Fruit fly (Drosophila melanogaster) whole organism, embryonic: ENCODE measurements around the gene bib.
A peak's percentile ranks its signal among the peaks of the same experiment; 100 is the strongest.

Experiments
- CG10267 ChIP-seq: fragments of 200-800 bp; sonication (Bioruptor generic); optimal IDR thresholded peaks from 2 replicates; lab custom pipeline; 2018; ENCODE audit warnings: missing biosample characterization, mild to moderate bottlenecking, missing genetic modification characterization, moderate library complexity
- CG11456 ChIP-seq: fragments of 200-800 bp; sonication (Bioruptor generic); IDR thresholded peaks from 3 replicates; pipeline ENCODE4 v1.3.6; 2022; ENCODE audit warnings: missing biosample characterization, missing genetic modification characterization
- CG13287 ChIP-seq: fragments of 200-800 bp; sonication (Bioruptor generic); IDR thresholded peaks from 2 replicates; pipeline ENCODE4 v1.3.6; 2022; ENCODE audit warnings: missing biosample characterization, missing genetic modification characterization; ENCODE audit not compliant: partially characterized antibody
- CG13894 ChIP-seq: fragments of 200-800 bp; sonication (Bioruptor generic); optimal IDR thresholded peaks from 3 replicates; lab custom pipeline; 2018; ENCODE audit warnings: missing biosample characterization, mild to moderate bottlenecking, missing genetic modification characterization, moderate library complexity
- CG14441 ChIP-seq: fragments of 200-800 bp; sonication (Bioruptor generic); IDR thresholded peaks from 2 replicates; pipeline ENCODE4 v1.3.6; 2022; ENCODE audit warnings: missing biosample characterization, missing genetic modification characterization
- CG15514 ChIP-seq: fragments of 200-800 bp; sonication (Bioruptor generic); optimal IDR thresholded peaks from 3 replicates; lab custom pipeline; 2017; ENCODE audit warnings: missing biosample characterization, missing genetic modification characterization, mild to moderate bottlenecking, moderate library complexity, missing genetic modification reagents
- CG17328 ChIP-seq: fragments of 200-800 bp; sonication (Bioruptor generic); IDR thresholded peaks from 2 replicates; pipeline ENCODE4 v1.3.6; 2022; ENCODE audit warnings: missing biosample characterization, missing genetic modification characterization
- CG17385 ChIP-seq: fragments of 200-800 bp; sonication (Bioruptor generic); optimal IDR thresholded peaks from 3 replicates; lab custom pipeline; 2018; ENCODE audit warnings: missing biosample characterization, mild to moderate bottlenecking, missing genetic modification characterization
- CG18011 ChIP-seq: fragments of 200-800 bp; sonication (Bioruptor generic); optimal IDR thresholded peaks from 2 replicates; lab custom pipeline; 2017; ENCODE audit warnings: missing biosample characterization, missing genetic modification characterization, mild to moderate bottlenecking, moderate library complexity, missing genotype
- CG3163 ChIP-seq: fragments of 200-800 bp; sonication (Bioruptor generic); optimal IDR thresholded peaks from 3 replicates; lab custom pipeline; 2016; ENCODE audit warnings: missing biosample characterization, missing genetic modification characterization
- CG34422 ChIP-seq: fragments of 200-800 bp; sonication (Bioruptor generic); IDR thresholded peaks from 3 replicates; pipeline ENCODE4 v1.3.6; 2022; ENCODE audit warnings: missing biosample characterization, missing genetic modification characterization
- CG3995 ChIP-seq: fragments of 200-800 bp; sonication (Bioruptor generic); optimal IDR thresholded peaks from 3 replicates; lab custom pipeline; 2016; ENCODE audit warnings: missing biosample characterization, missing genetic modification characterization
- CG4617 ChIP-seq: fragments of 200-800 bp; sonication (Bioruptor generic); optimal IDR thresholded peaks from 3 replicates; lab custom pipeline; 2016; ENCODE audit warnings: missing biosample characterization, missing genetic modification characterization, borderline replicate concordance
- CG9797 ChIP-seq: fragments of 200-800 bp; sonication (Bioruptor generic); optimal IDR thresholded peaks from 3 replicates; lab custom pipeline; 2018; ENCODE audit warnings: missing biosample characterization, mild to moderate bottlenecking, missing genetic modification characterization
- CG9932 ChIP-seq: fragments of 200-800 bp; sonication (Bioruptor generic); IDR thresholded peaks from 2 replicates; pipeline ENCODE4 v1.3.6; 2022; ENCODE audit warnings: missing biosample characterization, missing genetic modification characterization
- Dll ChIP-seq: fragments of 200-800 bp; sonication (Bioruptor generic); IDR thresholded peaks from 4 replicates; pipeline ENCODE4 v1.3.6; 2022; ENCODE audit warnings: missing biosample characterization, missing genetic modification characterization; ENCODE audit not compliant: partially characterized antibody
- Dref ChIP-seq: fragments of 200-800 bp; sonication (Bioruptor generic); IDR thresholded peaks from 2 replicates; pipeline ENCODE4 v1.3.6; 2022; ENCODE audit warnings: missing biosample characterization, missing genetic modification characterization
- HmgD ChIP-seq: fragments of 200-800 bp; sonication (Bioruptor generic); optimal IDR thresholded peaks from 3 replicates; lab custom pipeline; 2016; ENCODE audit warnings: missing biosample characterization, missing genetic modification characterization
- HmgZ ChIP-seq: fragments of 200-800 bp; sonication (Bioruptor generic); optimal IDR thresholded peaks from 2 replicates; lab custom pipeline; 2018; ENCODE audit warnings: missing biosample characterization, mild to moderate bottlenecking, missing genetic modification characterization
- Hr39 ChIP-seq: fragments of >200 bp; optimal IDR thresholded peaks from 2 replicates; lab custom pipeline; 2017
- MBD-R2 ChIP-seq: fragments of 200-800 bp; sonication (Bioruptor generic); IDR thresholded peaks from 2 replicates; pipeline ENCODE4 v1.3.6; 2022; ENCODE audit warnings: missing biosample characterization, missing genetic modification characterization
- MESR4 ChIP-seq: fragments of 200-800 bp; sonication (Bioruptor generic); optimal IDR thresholded peaks from 2 replicates; lab custom pipeline; 2018; ENCODE audit warnings: missing biosample characterization, mild to moderate bottlenecking, missing genetic modification characterization, moderate library complexity
- Mad ChIP-seq: fragments of 200-800 bp; sonication (Bioruptor generic); optimal IDR thresholded peaks from 2 replicates; lab custom pipeline; 2016; ENCODE audit warnings: missing biosample characterization, missing genetic modification characterization
- Med ChIP-seq: fragments of 200-800 bp; sonication (Bioruptor generic); peaks from one replicate; lab custom pipeline; 2016; ENCODE audit warnings: missing biosample characterization, missing genetic modification characterization, mild to moderate bottlenecking, inconsistent platforms, moderate library complexity
- Myb ChIP-seq: fragments of 200-800 bp; sonication (Bioruptor generic); optimal IDR thresholded peaks from 2 replicates; lab custom pipeline; 2016; ENCODE audit warnings: missing biosample characterization, missing genetic modification characterization
- NFAT ChIP-seq: fragments of 200-800 bp; sonication (Bioruptor generic); IDR thresholded peaks from 2 replicates; pipeline ENCODE4 v1.3.6; 2022; ENCODE audit warnings: missing biosample characterization, missing genetic modification characterization
- NfI ChIP-seq: fragments of 200-800 bp; sonication (Bioruptor generic); optimal IDR thresholded peaks from 3 replicates; lab custom pipeline; 2018; ENCODE audit warnings: missing biosample characterization, mild to moderate bottlenecking, missing genetic modification characterization, moderate library complexity
- Pdp1 ChIP-seq, 2 experiments: fragments of 200-800 bp; sonication (Bioruptor generic); optimal IDR thresholded peaks; 3 replicates each; lab custom pipeline; 2016; ENCODE audit warnings: missing biosample characterization in 2 of 2, missing genetic modification characterization in 2 of 2, mild to moderate bottlenecking in 1 of 2, moderate library complexity in 1 of 2
- Ptx1 ChIP-seq: fragments of 200-800 bp; sonication (Bioruptor generic); IDR thresholded peaks from 2 replicates; pipeline ENCODE4 v1.3.6; 2022; ENCODE audit warnings: missing biosample characterization, missing genetic modification characterization
- Sry-δ ChIP-seq: fragments of 200-800 bp; sonication (Bioruptor generic); optimal IDR thresholded peaks from 2 replicates; lab custom pipeline; 2016; ENCODE audit warnings: missing biosample characterization, missing genetic modification characterization
- Trl ChIP-seq, 3 experiments: fragments of >200 bp in 2 of 3; fragments of 200-800 bp in 1 of 3; sonication (Bioruptor generic) in 1 of 3; optimal IDR thresholded peaks; 2 replicates in 1 of 3; 3 replicates in 2 of 3; lab custom pipeline; 2016 to 2017; ENCODE audit warnings: missing biosample characterization in 1 of 3, missing genetic modification characterization in 1 of 3
- ci ChIP-seq: fragments of 200-800 bp; sonication (Bioruptor generic); IDR thresholded peaks from 3 replicates; pipeline ENCODE4 v1.3.6; 2022; ENCODE audit warnings: missing biosample characterization, missing genetic modification characterization
- crp ChIP-seq, 2 experiments: fragments of 200-800 bp; sonication (Bioruptor generic); optimal IDR thresholded peaks; 2 replicates in 1 of 2; 3 replicates in 1 of 2; lab custom pipeline; 2017; ENCODE audit warnings: missing biosample characterization in 2 of 2, missing genetic modification characterization in 2 of 2, mild to moderate bottlenecking in 1 of 2, moderate library complexity in 1 of 2
- dmrt99B ChIP-seq: fragments of 200-800 bp; sonication (Bioruptor generic); optimal IDR thresholded peaks from 2 replicates; lab custom pipeline; 2018; ENCODE audit warnings: missing biosample characterization, mild to moderate bottlenecking, missing genetic modification characterization, moderate library complexity
- ems ChIP-seq: fragments of 200-800 bp; sonication (Bioruptor generic); optimal IDR thresholded peaks from 3 replicates; lab custom pipeline; 2016; ENCODE audit warnings: missing biosample characterization, missing genetic modification characterization
- ewg ChIP-seq: fragments of 200-800 bp; sonication (Bioruptor generic); optimal IDR thresholded peaks from 3 replicates; lab custom pipeline; 2017; ENCODE audit warnings: mild to moderate bottlenecking, missing biosample characterization, missing genetic modification reagents, missing genetic modification characterization
- kni ChIP-seq: fragments of 200-800 bp; sonication (Bioruptor generic); optimal IDR thresholded peaks from 3 replicates; lab custom pipeline; 2017; ENCODE audit warnings: mild to moderate bottlenecking, missing biosample characterization, missing genetic modification reagents, missing genetic modification characterization
- lbe ChIP-seq: fragments of 200-800 bp; sonication (Bioruptor generic); optimal IDR thresholded peaks from 2 replicates; lab custom pipeline; 2016; ENCODE audit warnings: missing biosample characterization, mild to moderate bottlenecking, missing genetic modification characterization
- lilli ChIP-seq: fragments of 200-800 bp; sonication (Bioruptor generic); optimal IDR thresholded peaks from 3 replicates; lab custom pipeline; 2016; ENCODE audit warnings: missing biosample characterization, missing genetic modification characterization
- lmd ChIP-seq: fragments of 200-800 bp; sonication (Bioruptor generic); IDR thresholded peaks from 2 replicates; pipeline ENCODE4 v1.3.6; 2022; ENCODE audit warnings: missing biosample characterization, missing genetic modification characterization
- mam ChIP-seq: fragments of 200-800 bp; sonication (Bioruptor generic); optimal IDR thresholded peaks from 3 replicates; lab custom pipeline; 2016; ENCODE audit warnings: missing biosample characterization, missing genetic modification characterization
- pan ChIP-seq, 4 experiments: fragments of >200 bp in 3 of 4; fragments of 200-800 bp in 1 of 4; sonication (Bioruptor generic) in 1 of 4; optimal IDR thresholded peaks in 3 of 4; IDR thresholded peaks in 1 of 4; 2 replicates each; pipeline versions ENCODE4 v1.3.6 to Lab custom; 2017 to 2022; ENCODE audit warnings: missing biosample characterization in 2 of 4, missing genetic modification characterization in 2 of 4, mixed read lengths in 1 of 4
- pho ChIP-seq: fragments of 200-800 bp; sonication (Bioruptor generic); optimal IDR thresholded peaks from 2 replicates; lab custom pipeline; 2016; ENCODE audit warnings: missing biosample characterization, missing genetic modification characterization
- row ChIP-seq: fragments of 200-800 bp; sonication (Bioruptor generic); IDR thresholded peaks from 3 replicates; pipeline ENCODE4 v1.3.6; 2022; ENCODE audit warnings: missing biosample characterization, missing genetic modification characterization
- stwl ChIP-seq: fragments of 200-800 bp; sonication (Bioruptor generic); optimal IDR thresholded peaks from 3 replicates; lab custom pipeline; 2018; ENCODE audit warnings: missing biosample characterization, mild to moderate bottlenecking, missing genetic modification characterization, moderate library complexity
- trh ChIP-seq: fragments of 200-800 bp; sonication (Bioruptor generic); optimal IDR thresholded peaks from 2 replicates; lab custom pipeline; 2016; ENCODE audit warnings: missing biosample characterization, missing genetic modification characterization
- tx ChIP-seq: fragments of 200-800 bp; sonication (Bioruptor generic); optimal IDR thresholded peaks from 2 replicates; lab custom pipeline; 2016; ENCODE audit warnings: missing biosample characterization, missing genetic modification characterization
- vvl ChIP-seq: fragments of 200-800 bp; sonication (Bioruptor generic); IDR thresholded peaks from 2 replicates; pipeline ENCODE4 v1.3.6; 2022; ENCODE audit warnings: missing biosample characterization, missing genetic modification characterization
- zfh2 ChIP-seq: fragments of 200-800 bp; sonication (Bioruptor generic); optimal IDR thresholded peaks from 2 replicates; lab custom pipeline; 2016; ENCODE audit warnings: missing biosample characterization, missing genetic modification characterization

The bib gene

dm6 chr2L:9937908-9938307, 46.5 kb upstream of the bib start, which contains the start of gene Arglu1:
Gene Arglu1, minus strand, starts transcription at chr2L:9938134.
- TF ChIP-seq CG11456 (GFP tag; lab: Robert Waterston, UW) (peak; percentile 63; the same call in 1 of the 3 replicates), Med (GFP tag; lab: Kevin White, UChicago) (peak; percentile 88), Dref (GFP tag; lab: Robert Waterston, UW) (0 out of 2 replicates have a peak, but pooled peaks have one; percentile 34), crp (GFP tag; optimal IDR thresholded peaks at IDR 0.05; lab: Kevin White, UChicago) (peak in 1 of 2 experiments; percentile 41), ewg (no peak), lbe (GFP tag; lab: Kevin White, UChicago) (peak; percentile 29), Sry-δ (GFP tag; lab: Kevin White, UChicago) (peak; percentile 2), CG13287 (GFP tag; lab: Robert Waterston, UW) (peak; percentile 36; the same call in 1 of the 2 replicates), kni (GFP tag; lab: Kevin White, UChicago) (no peak), CG14441 (no peak), Dll (GFP tag; lab: Robert Waterston, UW) (0 out of 4 replicates have a peak, but pooled peaks have one; percentile 31), row (GFP tag; lab: Robert Waterston, UW) (0 out of 3 replicates have a peak, but pooled peaks have one; percentile 25), CG13894 (tag; lab: Kevin White, UChicago) (no peak), CG17385 (GFP tag; lab: Kevin White, UChicago) (no peak), Hr39 (no peak), dmrt99B (tag; lab: Kevin White, UChicago) (no peak), CG9932 (GFP tag; lab: Robert Waterston, UW) (peak; percentile 69), HmgD (GFP tag; lab: Kevin White, UChicago) (no peak), stwl (tag; lab: Kevin White, UChicago) (peak; percentile 52), ems (GFP tag; lab: Kevin White, UChicago) (peak; percentile 28), CG15514 (GFP tag; lab: Kevin White, UChicago) (peak; percentile 78), pan (optimal IDR thresholded peaks at IDR 0.05; lab: Kevin White, UChicago) (no peak), pan (GFP tag; optimal IDR thresholded peaks at IDR 0.05 in 1 of 2, IDR thresholded peaks at IDR 0.05 in 1 of 2) (peak in 1 of 2 experiments; percentile 41), ci (GFP tag; lab: Robert Waterston, UW) (no peak), NfI (GFP tag; lab: Kevin White, UChicago) (peak; percentile 26), Myb (GFP tag; lab: Kevin White, UChicago) (peak; percentile 26), NFAT (GFP tag; lab: Robert Waterston, UW) (peak; percentile 34; the same call in 1 of the 2 replicates), Pdp1 (GFP tag; optimal IDR thresholded peaks at IDR 0.05; lab: Kevin White, UChicago) (peak in 1 of 2 experiments; percentile 81), mam (GFP tag; lab: Kevin White, UChicago) (peak; percentile 53), pho (GFP tag; lab: Kevin White, UChicago) (peak; percentile 15), zfh2 (GFP tag; lab: Kevin White, UChicago) (peak; percentile 58), CG4617 (peak; percentile 87), lmd (GFP tag; lab: Robert Waterston, UW) (peak; percentile 26; the same call in 1 of the 2 replicates), CG3995 (GFP tag; lab: Kevin White, UChicago) (peak; percentile 1), CG10267 (peak; percentile 86), CG3163 (GFP tag; lab: Kevin White, UChicago) (peak; percentile 14), Ptx1 (GFP tag; lab: Robert Waterston, UW) (peak; percentile 39; the same call in 1 of the 2 replicates), CG34422 (peak; percentile 64; the same call in 1 of the 3 replicates), lilli (peak; percentile 3), MBD-R2 (GFP tag; lab: Robert Waterston, UW) (peak; percentile 88), vvl (GFP tag; lab: Robert Waterston, UW) (0 out of 2 replicates have a peak, but pooled peaks have one; percentile 35), CG17328 (GFP tag; lab: Robert Waterston, UW) (no peak), Mad (GFP tag; lab: Kevin White, UChicago) (no peak), trh (no peak), HmgZ (tag; lab: Kevin White, UChicago) (peak; percentile 38), tx (GFP tag; lab: Kevin White, UChicago) (no peak), CG18011 (GFP tag; lab: Kevin White, UChicago) (peak; percentile 14), MESR4 (GFP tag; lab: Kevin White, UChicago) (peak; percentile 85), CG9797 (GFP tag; lab: Kevin White, UChicago) (peak; percentile 66), Trl (optimal IDR thresholded peaks at IDR 0.05; lab: Kevin White, UChicago) (no peak), Trl (GFP tag; optimal IDR thresholded peaks at IDR 0.05; lab: Kevin White, UChicago) (peak; percentile 23)
